Worm (Caenorhabditis elegans): ENCODE data around the gene srb-11.

- peak; percentile 66 for TF ChIP-seq aly-1 (tag; optimal IDR thresholded peaks at IDR 0.05)
- TF ChIP-seq ets-7 (tag; optimal IDR thresholded peaks at IDR 0.05), result no peak
- no peak for TF ChIP-seq ama-1 (optimal IDR thresholded peaks at IDR 0.05)
- TF ChIP-seq F13C5.2 (tag; optimal IDR thresholded peaks at IDR 0.05), result peak; percentile 29
Observed at ce11 chrIII:6464113-6464571, 28.6 kb downstream of the srb-11 start.

Measured in whole organism, early embryonic.